Worm (Caenorhabditis elegans): ENCODE data around the gene asp-13.

asp-13 gene

DNA sequence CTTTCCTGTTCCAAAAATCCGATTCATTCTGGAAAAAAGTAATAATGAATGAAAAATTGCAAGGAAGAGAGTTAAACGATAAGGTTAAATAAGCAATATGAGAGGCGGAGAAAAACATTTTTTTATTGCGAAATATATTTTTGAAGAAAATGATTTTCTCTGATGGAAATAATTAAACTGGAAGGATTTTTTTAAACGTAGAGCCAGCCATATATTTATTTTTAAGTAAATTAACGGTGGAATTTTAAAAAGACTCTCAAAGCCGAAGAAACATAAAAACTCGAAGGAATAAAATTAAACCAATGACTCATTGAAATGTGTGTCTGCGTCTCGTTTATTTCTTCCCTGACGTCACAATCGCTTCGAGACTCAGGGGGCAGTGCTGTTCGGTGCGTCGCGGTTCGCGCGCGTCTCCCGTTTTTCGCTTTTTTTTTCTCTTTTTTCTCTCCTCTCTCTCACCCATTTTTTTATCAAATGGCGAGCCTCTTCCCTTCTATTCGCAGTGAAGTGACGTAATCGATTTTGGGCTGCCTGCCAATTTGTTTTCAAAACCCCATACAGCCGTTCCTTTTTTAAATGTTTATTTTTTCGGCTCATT is 36.8 kb downstream of the asp-13 start, which contains the start of gene vps-60 (continued):
- TF ChIP-seq R02D3.7 (tag; optimal IDR thresholded peaks at IDR 0.05) (no peak), Y105C5A.15 (GFP tag; IDR thresholded peaks at IDR 0.05) (no peak), nhr-77 (tag; optimal IDR thresholded peaks at IDR 0.05) (peak; percentile 95), ceh-20 (GFP tag; IDR thresholded peaks at IDR 0.05) (peak; percentile 89), hlh-11 (tag; optimal IDR thresholded peaks at IDR 0.05) (peak; percentile 97), nhr-102 (tag; optimal IDR thresholded peaks at IDR 0.05) (peak; percentile 66), nhr-48 (tag; optimal IDR thresholded peaks at IDR 0.05) (peak; percentile 90), F26F4.8 (GFP tag; conservative IDR thresholded peaks at IDR 0.05) (no peak), lim-7 (GFP tag; IDR thresholded peaks at IDR 0.05) (0 out of 2 replicates have a peak, but pooled peaks have one; percentile 26), ZK337.2 (GFP tag; IDR thresholded peaks at IDR 0.05) (no peak), mes-2 (tag; optimal IDR thresholded peaks at IDR 0.05; ENCODE audit: poor library complexity, severe bottlenecking) (peak; percentile 91), unc-62 (GFP tag; optimal IDR thresholded peaks at IDR 0.05 in 1 of 2) (peak in 1 of 2 experiments; percentile 96), unc-62 (tag; optimal IDR thresholded peaks at IDR 0.05) (no peak), ztf-11 (tag; optimal IDR thresholded peaks at IDR 0.05) (no peak), saeg-2 (GFP tag; IDR thresholded peaks at IDR 0.05) (0 out of 2 replicates have a peak, but pooled peaks have one; percentile 42), fos-1 (tag; optimal IDR thresholded peaks at IDR 0.05) (peak; percentile 22), mdt-29 (GFP tag; IDR thresholded peaks at IDR 0.05) (no peak), F44E2.7 (GFP tag; IDR thresholded peaks at IDR 0.05) (no peak), attf-4 (tag; optimal IDR thresholded peaks at IDR 0.05) (no peak), duxl-1 (tag; optimal IDR thresholded peaks at IDR 0.05; ENCODE audit: poor library complexity) (no peak), lin-1 (GFP tag; IDR thresholded peaks at IDR 0.05) (peak; percentile 64)

DNA sequence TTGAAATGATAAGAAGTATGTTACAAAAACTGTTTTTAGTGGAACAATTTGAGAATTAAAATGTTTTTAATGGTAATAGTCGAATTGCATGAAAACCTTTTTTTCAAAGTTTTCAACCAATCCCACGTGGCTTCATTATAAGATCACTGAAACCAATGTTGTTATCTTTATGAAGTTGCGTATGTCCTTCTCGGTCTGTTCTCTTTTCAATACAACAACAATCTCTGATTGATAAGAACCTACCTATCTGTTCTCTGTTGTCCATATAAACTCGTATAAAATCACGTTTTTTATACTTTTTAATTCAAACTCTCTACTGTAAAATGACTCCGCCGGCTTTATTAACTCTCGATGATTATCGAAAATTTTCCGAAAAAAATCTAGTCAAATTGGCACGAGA is 39.7 kb downstream of the asp-13 start, which contains the start of gene F41E6.5:
Gene F41E6.5 (plus strand): TSS at position 209 of the 400 bp plus-strand sequence.
- no peak for TF ChIP-seq mes-2 (tag; optimal IDR thresholded peaks at IDR 0.05; ENCODE audit: poor library complexity, severe bottlenecking)
- no peak for TF ChIP-seq spr-3 (GFP tag; optimal IDR thresholded peaks at IDR 0.05)
- TF ChIP-seq fkh-10 (GFP tag; optimal IDR thresholded peaks at IDR 0.05) = no peak
- TF ChIP-seq ztf-11 (tag; optimal IDR thresholded peaks at IDR 0.05) = no peak
- no peak for TF ChIP-seq ama-1 (optimal IDR thresholded peaks at IDR 0.05)
- TF ChIP-seq saeg-2 (GFP tag; IDR thresholded peaks at IDR 0.05) = no peak
- peak; percentile 73 for TF ChIP-seq dve-1 (tag; optimal IDR thresholded peaks at IDR 0.05; ENCODE audit: insufficient read depth)
- peak; percentile 59 for TF ChIP-seq nhr-77 (tag; optimal IDR thresholded peaks at IDR 0.05)
- TF ChIP-seq hif-1 (tag; optimal IDR thresholded peaks at IDR 0.05) = peak in 1 of 2 experiments; percentile 18
- no peak for TF ChIP-seq nhr-41 (GFP tag; IDR thresholded peaks at IDR 0.05)
- no peak for TF ChIP-seq dmd-8 (GFP tag; IDR thresholded peaks at IDR 0.05)
- TF ChIP-seq hlh-11 (tag; optimal IDR thresholded peaks at IDR 0.05) = peak; percentile 66
- no peak for TF ChIP-seq F49E8.2 (tag; optimal IDR thresholded peaks at IDR 0.05; ENCODE audit: borderline replicate concordance)
- TF ChIP-seq ZK546.5 (tag; optimal IDR thresholded peaks at IDR 0.05) = no peak
- no peak for TF ChIP-seq ces-1 (GFP tag; optimal IDR thresholded peaks at IDR 0.05)
- TF ChIP-seq ceh-62 (tag; optimal IDR thresholded peaks at IDR 0.05) = no peak
- no peak for TF ChIP-seq ceh-82 (tag; optimal IDR thresholded peaks at IDR 0.05)
- no peak for TF ChIP-seq attf-4 (tag; optimal IDR thresholded peaks at IDR 0.05)
- no peak for TF ChIP-seq lsy-2 (tag; optimal IDR thresholded peaks at IDR 0.05)
- no peak for TF ChIP-seq lin-39 (tag; optimal IDR thresholded peaks at IDR 0.05)
- TF ChIP-seq daf-8 (GFP tag; IDR thresholded peaks at IDR 0.05) = no peak
- TF ChIP-seq duxl-1 (tag; optimal IDR thresholded peaks at IDR 0.05; ENCODE audit: poor library complexity) = no peak
- TF ChIP-seq mxl-3 (GFP tag; optimal IDR thresholded peaks at IDR 0.05) = peak; percentile 63
- TF ChIP-seq zip-2 (tag; optimal IDR thresholded peaks at IDR 0.05) = no peak
- no peak for TF ChIP-seq jun-1 (tag; optimal IDR thresholded peaks at IDR 0.05)
- no peak for TF ChIP-seq rbr-2 (tag; optimal IDR thresholded peaks at IDR 0.05)
- TF ChIP-seq nhr-111 (GFP tag; optimal IDR thresholded peaks at IDR 0.05) = no peak
- TF ChIP-seq daf-16 (GFP tag; optimal IDR thresholded peaks at IDR 0.05) = no peak
- peak; percentile 90 for TF ChIP-seq daf-16 (tag; optimal IDR thresholded peaks at IDR 0.05)
- TF ChIP-seq snpc-4 (tag; optimal IDR thresholded peaks at IDR 0.05) = no peak
- no peak for TF ChIP-seq dpl-1 (GFP tag; optimal IDR thresholded peaks at IDR 0.05)
- no peak for TF ChIP-seq arid-1 (GFP tag; conservative IDR thresholded peaks at IDR 0.05)
- TF ChIP-seq mep-1 (tag; optimal IDR thresholded peaks at IDR 0.05) = no peak
- no peak for TF ChIP-seq cey-2 (tag; optimal IDR thresholded peaks at IDR 0.05; ENCODE audit: borderline replicate concordance, insufficient read depth)
- TF ChIP-seq F37D6.2 (tag; optimal IDR thresholded peaks at IDR 0.05) = no peak
- no peak for TF ChIP-seq ceh-20 (GFP tag; IDR thresholded peaks at IDR 0.05)
